Fruit fly (Drosophila melanogaster) whole organism, embryonic: Measurements from ENCODE around the gene CG34348.

Experiments
- BEAF-32 ChIP-seq: fragments of 200-800 bp; sonication (Bioruptor generic); optimal IDR thresholded peaks from 3 replicates; lab custom pipeline; 2017; ENCODE audit warnings: missing biosample characterization, missing genetic modification characterization, mild to moderate bottlenecking, moderate library complexity, missing genetic modification reagents
- BtbVII ChIP-seq: fragments of 200-800 bp; sonication (Bioruptor generic); optimal IDR thresholded peaks from 3 replicates; lab custom pipeline; 2017; ENCODE audit warnings: missing biosample characterization, mild to moderate bottlenecking, missing genetic modification characterization
- CG10274 ChIP-seq: fragments of 200-800 bp; sonication (Bioruptor generic); optimal IDR thresholded peaks from 3 replicates; lab custom pipeline; 2017; ENCODE audit warnings: missing biosample characterization, mild to moderate bottlenecking, missing genetic modification characterization
- CG11456 ChIP-seq: fragments of 200-800 bp; sonication (Bioruptor generic); IDR thresholded peaks from 3 replicates; pipeline ENCODE4 v1.3.6; 2022; ENCODE audit warnings: missing biosample characterization, missing genetic modification characterization
- CG12236 ChIP-seq: fragments of 200-800 bp; sonication (Bioruptor generic); optimal IDR thresholded peaks from 2 replicates; lab custom pipeline; 2016; ENCODE audit warnings: missing biosample characterization, missing genetic modification characterization
- CG13123 ChIP-seq: fragments of 200-800 bp; sonication (Bioruptor generic); optimal IDR thresholded peaks from 2 replicates; lab custom pipeline; 2016; ENCODE audit warnings: missing biosample characterization, missing genetic modification characterization
- CG13296 ChIP-seq: fragments of 200-800 bp; sonication (Bioruptor generic); optimal IDR thresholded peaks from 3 replicates; lab custom pipeline; 2018; ENCODE audit warnings: missing biosample characterization, mild to moderate bottlenecking, missing genetic modification characterization
- CG13424 ChIP-seq: fragments of 200-800 bp; sonication (Bioruptor generic); optimal IDR thresholded peaks from 2 replicates; lab custom pipeline; 2019; ENCODE audit warnings: missing biosample characterization, mild to moderate bottlenecking, missing genetic modification characterization, moderate library complexity
- CG14014 ChIP-seq: fragments of 200-800 bp; sonication (Bioruptor generic); IDR thresholded peaks from 2 replicates; pipeline ENCODE4 v1.3.6; 2022; ENCODE audit warnings: missing biosample characterization, missing genetic modification characterization
- CG15011 ChIP-seq: fragments of 200-800 bp; sonication (Bioruptor generic); optimal IDR thresholded peaks from 3 replicates; lab custom pipeline; 2018; ENCODE audit warnings: missing biosample characterization, mild to moderate bottlenecking, missing genetic modification characterization
- CG15269 ChIP-seq: fragments of 200-800 bp; sonication (Bioruptor generic); optimal IDR thresholded peaks from 2 replicates; lab custom pipeline; 2018; ENCODE audit warnings: missing biosample characterization, mild to moderate bottlenecking, missing genetic modification characterization, moderate library complexity
- CG15601 ChIP-seq: fragments of 200-800 bp; sonication (Bioruptor generic); optimal IDR thresholded peaks from 3 replicates; lab custom pipeline; 2019; ENCODE audit warnings: missing biosample characterization, mild to moderate bottlenecking, missing genetic modification characterization, moderate library complexity
- CG1602 ChIP-seq: fragments of 200-800 bp; sonication (Bioruptor generic); optimal IDR thresholded peaks from 3 replicates; lab custom pipeline; 2016; ENCODE audit warnings: missing biosample characterization, missing genetic modification characterization
- CG17385 ChIP-seq: fragments of 200-800 bp; sonication (Bioruptor generic); optimal IDR thresholded peaks from 3 replicates; lab custom pipeline; 2018; ENCODE audit warnings: missing biosample characterization, mild to moderate bottlenecking, missing genetic modification characterization
- CG17568 ChIP-seq: fragments of 200-800 bp; sonication (Bioruptor generic); optimal IDR thresholded peaks from 2 replicates; lab custom pipeline; 2018; ENCODE audit warnings: missing biosample characterization, mild to moderate bottlenecking, missing genetic modification characterization, moderate library complexity
- CG17829 ChIP-seq: fragments of 200-800 bp; optimal IDR thresholded peaks from 2 replicates; lab custom pipeline; 2019; ENCODE audit warnings: missing biosample characterization, mild to moderate bottlenecking, missing genetic modification characterization, moderate library complexity
- CG18262 ChIP-seq: fragments of 200-800 bp; optimal IDR thresholded peaks from 3 replicates; lab custom pipeline; 2019; ENCODE audit warnings: missing biosample characterization, mild to moderate bottlenecking, missing genetic modification characterization, moderate library complexity
- CG2120 ChIP-seq: fragments of 200-800 bp; sonication (Bioruptor generic); optimal IDR thresholded peaks from 3 replicates; lab custom pipeline; 2016; ENCODE audit warnings: missing biosample characterization, missing genetic modification characterization
- CG4617 ChIP-seq: fragments of 200-800 bp; sonication (Bioruptor generic); optimal IDR thresholded peaks from 3 replicates; lab custom pipeline; 2016; ENCODE audit warnings: missing biosample characterization, missing genetic modification characterization, borderline replicate concordance
- CG4854 ChIP-seq: fragments of 200-800 bp; sonication (Bioruptor generic); optimal IDR thresholded peaks from 2 replicates; lab custom pipeline; 2016; ENCODE audit warnings: missing biosample characterization, missing genetic modification characterization, inconsistent platforms
- CG7271 ChIP-seq: fragments of 200-800 bp; sonication (Bioruptor generic); optimal IDR thresholded peaks from 2 replicates; lab custom pipeline; 2018; ENCODE audit warnings: missing biosample characterization, mild to moderate bottlenecking, missing genetic modification characterization, moderate library complexity
- CG7786 ChIP-seq: fragments of 200-800 bp; sonication (Bioruptor generic); optimal IDR thresholded peaks from 2 replicates; lab custom pipeline; 2016; ENCODE audit warnings: missing biosample characterization, missing genetic modification characterization
- CG8478 ChIP-seq: fragments of >200 bp; optimal IDR thresholded peaks from 2 replicates; lab custom pipeline; 2018
- CG9609 ChIP-seq: fragments of 200-800 bp; sonication (Bioruptor generic); optimal IDR thresholded peaks from 3 replicates; lab custom pipeline; 2016; ENCODE audit warnings: missing biosample characterization, missing genetic modification characterization
- CG9876 ChIP-seq: fragments of 200-800 bp; sonication (Bioruptor generic); optimal IDR thresholded peaks from 2 replicates; lab custom pipeline; 2016; ENCODE audit warnings: missing biosample characterization, missing genetic modification characterization
- CkIIα-i1 ChIP-seq: fragments of 200-800 bp; sonication (Bioruptor generic); IDR thresholded peaks from 2 replicates; pipeline ENCODE4 v1.3.6; 2022; ENCODE audit warnings: missing biosample characterization, missing genetic modification characterization
- Deaf1 ChIP-seq: fragments of 200-800 bp; optimal IDR thresholded peaks from 3 replicates; lab custom pipeline; 2019; ENCODE audit warnings: missing biosample characterization, mild to moderate bottlenecking, missing genetic modification characterization, moderate library complexity
- Dip2 ChIP-seq: fragments of 200-800 bp; sonication (Bioruptor generic); IDR thresholded peaks from 2 replicates; pipeline ENCODE4 v1.3.6; 2022; ENCODE audit warnings: missing biosample characterization, missing genetic modification characterization
- Dll ChIP-seq: fragments of 200-800 bp; sonication (Bioruptor generic); IDR thresholded peaks from 4 replicates; pipeline ENCODE4 v1.3.6; 2022; ENCODE audit warnings: missing biosample characterization, missing genetic modification characterization; ENCODE audit not compliant: partially characterized antibody
- Doc3 ChIP-seq: fragments of 200-800 bp; sonication (Bioruptor generic); IDR thresholded peaks from 3 replicates; pipeline ENCODE4 v1.3.6; 2022; ENCODE audit warnings: missing biosample characterization, missing genetic modification characterization; ENCODE audit not compliant: partially characterized antibody
- Drgx ChIP-seq: fragments of 200-800 bp; sonication (Bioruptor generic); IDR thresholded peaks from 2 replicates; pipeline ENCODE4 v1.3.6; 2022; ENCODE audit warnings: missing biosample characterization, missing genetic modification characterization
- HLH3B ChIP-seq: fragments of 200-800 bp; sonication (Bioruptor generic); IDR thresholded peaks from 2 replicates; pipeline ENCODE4 v1.3.6; 2022; ENCODE audit warnings: missing biosample characterization, missing genetic modification characterization
- MESR4 ChIP-seq: fragments of 200-800 bp; sonication (Bioruptor generic); optimal IDR thresholded peaks from 2 replicates; lab custom pipeline; 2018; ENCODE audit warnings: missing biosample characterization, mild to moderate bottlenecking, missing genetic modification characterization, moderate library complexity
- NC2β ChIP-seq: fragments of 200-800 bp; sonication (Bioruptor generic); optimal IDR thresholded peaks from 2 replicates; lab custom pipeline; 2016; ENCODE audit warnings: missing biosample characterization, missing genetic modification characterization
- Oli ChIP-seq: fragments of 200-800 bp; sonication (Bioruptor generic); optimal IDR thresholded peaks from 2 replicates; lab custom pipeline; 2018; ENCODE audit warnings: missing biosample characterization, mild to moderate bottlenecking, missing genetic modification characterization, moderate library complexity
- ash1 ChIP-seq: fragments of 200-800 bp; sonication (Bioruptor generic); optimal IDR thresholded peaks from 2 replicates; lab custom pipeline; 2018; ENCODE audit warnings: missing biosample characterization, mild to moderate bottlenecking, missing genetic modification characterization
- ato ChIP-seq: fragments of 200-800 bp; sonication (Bioruptor generic); IDR thresholded peaks from 2 replicates; pipeline ENCODE4 v1.3.6; 2022; ENCODE audit warnings: missing biosample characterization, missing genetic modification characterization; ENCODE audit not compliant: partially characterized antibody
- chinmo ChIP-seq: fragments of 200-800 bp; sonication (Bioruptor generic); IDR thresholded peaks from 4 replicates; pipeline ENCODE4 v1.3.6; 2022; ENCODE audit warnings: missing biosample characterization, missing genetic modification characterization; ENCODE audit not compliant: partially characterized antibody
- ci ChIP-seq: fragments of 200-800 bp; sonication (Bioruptor generic); IDR thresholded peaks from 3 replicates; pipeline ENCODE4 v1.3.6; 2022; ENCODE audit warnings: missing biosample characterization, missing genetic modification characterization
- croc ChIP-seq: fragments of 200-800 bp; sonication (Bioruptor generic); conservative IDR thresholded peaks from 3 replicates; pipeline ENCODE4 v1.3.6; 2022; ENCODE audit warnings: missing biosample characterization, missing genetic modification characterization
- ewg ChIP-seq: fragments of 200-800 bp; sonication (Bioruptor generic); optimal IDR thresholded peaks from 3 replicates; lab custom pipeline; 2017; ENCODE audit warnings: mild to moderate bottlenecking, missing biosample characterization, missing genetic modification reagents, missing genetic modification characterization
- ftz-f1 ChIP-seq: fragments of 200-800 bp; sonication (Bioruptor generic); optimal IDR thresholded peaks from 2 replicates; lab custom pipeline; 2016; ENCODE audit warnings: missing biosample characterization, missing genetic modification characterization
- gfzf ChIP-seq: fragments of 200-800 bp; sonication (Bioruptor generic); optimal IDR thresholded peaks from 2 replicates; lab custom pipeline; 2016; ENCODE audit warnings: missing biosample characterization, mild to moderate bottlenecking, missing genetic modification characterization, moderate library complexity
- jigr1 ChIP-seq: fragments of 200-800 bp; sonication (Bioruptor generic); IDR thresholded peaks from 3 replicates; pipeline ENCODE4 v1.3.6; 2022; ENCODE audit warnings: missing biosample characterization, missing genetic modification characterization
- knrl ChIP-seq: fragments of 200-800 bp; sonication (Bioruptor generic); IDR thresholded peaks from 3 replicates; pipeline ENCODE4 v1.3.6; 2022; ENCODE audit warnings: missing biosample characterization, missing genetic modification characterization; ENCODE audit not compliant: partially characterized antibody
- pum ChIP-seq: fragments of 200-800 bp; sonication (Bioruptor generic); optimal IDR thresholded peaks from 2 replicates; lab custom pipeline; 2016; ENCODE audit warnings: missing biosample characterization, missing genetic modification characterization
- schlank ChIP-seq: fragments of 200-800 bp; sonication (Bioruptor generic); optimal IDR thresholded peaks from 2 replicates; lab custom pipeline; 2018; ENCODE audit warnings: missing biosample characterization, mild to moderate bottlenecking, missing genetic modification characterization
- toy ChIP-seq: fragments of 200-800 bp; sonication (Bioruptor generic); IDR thresholded peaks from 2 replicates; pipeline ENCODE4 v1.3.6; 2022; ENCODE audit warnings: missing biosample characterization, missing genetic modification characterization
- unc-4 ChIP-seq: fragments of 200-800 bp; sonication (Bioruptor generic); IDR thresholded peaks from 2 replicates; pipeline ENCODE4 v1.3.6; 2022; ENCODE audit warnings: missing biosample characterization, missing genetic modification characterization; ENCODE audit not compliant: partially characterized antibody
- vnd ChIP-seq: fragments of 200-800 bp; sonication (Bioruptor generic); IDR thresholded peaks from 3 replicates; pipeline ENCODE4 v1.3.6; 2022; ENCODE audit warnings: missing biosample characterization, missing genetic modification characterization; ENCODE audit not compliant: partially characterized antibody

Gene CG34348

dm6 chrX:11367783-11368509, 28.3 kb downstream of the CG34348 start, which contains the start of the genes hop and Tim8 (continued):
- TF ChIP-seq CG12236 (no peak), ewg (GFP tag; lab: Kevin White, UChicago) (no peak), Deaf1 (tag; lab: Kevin White, UChicago) (no peak), ash1 (GFP tag; lab: Kevin White, UChicago) (no peak), CG15011 (GFP tag; lab: Kevin White, UChicago) (no peak), ftz-f1 (no peak), BEAF-32 (peak; percentile 91), CG18262 (tag; lab: Kevin White, UChicago) (no peak), pum (GFP tag; lab: Kevin White, UChicago) (no peak), CG9876 (GFP tag; lab: Kevin White, UChicago) (no peak), MESR4 (peak; percentile 87), Dll (peak; percentile 87), CG15269 (tag; lab: Kevin White, UChicago) (no peak), CG1602 (GFP tag; lab: Kevin White, UChicago) (no peak), CG13123 (GFP tag; lab: Kevin White, UChicago) (no peak), CG4617 (peak; percentile 58), CG9609 (GFP tag; lab: Kevin White, UChicago) (no peak), CG2120 (GFP tag; lab: Kevin White, UChicago) (no peak), CG17829 (tag; lab: Kevin White, UChicago) (no peak), ato (GFP tag; lab: Robert Waterston, UW) (peak; percentile 96), CG8478 (lab: Kevin White, UChicago) (no peak), jigr1 (no peak), CG4854 (GFP tag; lab: Kevin White, UChicago) (peak; percentile 89), croc (GFP tag; lab: Robert Waterston, UW) (no peak), CG7786 (GFP tag; lab: Kevin White, UChicago) (no peak), CG10274 (GFP tag; lab: Kevin White, UChicago) (no peak), CG14014 (GFP tag; lab: Robert Waterston, UW) (no peak), CG17385 (GFP tag; lab: Kevin White, UChicago) (no peak), knrl (peak; percentile 91), CG11456 (GFP tag; lab: Robert Waterston, UW) (no peak), CG7271 (no peak), Oli (tag; lab: Kevin White, UChicago) (no peak), Dip2 (GFP tag; lab: Robert Waterston, UW) (no peak), schlank (no peak), BtbVII (GFP tag; lab: Kevin White, UChicago) (no peak), toy (GFP tag; lab: Robert Waterston, UW) (no peak), Drgx (GFP tag; lab: Robert Waterston, UW) (no peak), CG13296 (GFP tag; lab: Kevin White, UChicago) (no peak), Doc3 (GFP tag; lab: Robert Waterston, UW) (peak; percentile 66; the same call in 2 of the 3 replicates), unc-4 (GFP tag; lab: Robert Waterston, UW) (peak; percentile 85), CG13424 (tag; lab: Kevin White, UChicago) (no peak), NC2β (GFP tag; lab: Kevin White, UChicago) (no peak), ci (GFP tag; lab: Robert Waterston, UW) (no peak), chinmo (GFP tag; lab: Robert Waterston, UW) (peak; percentile 95), gfzf (GFP tag; lab: Kevin White, UChicago) (peak; percentile 33), vnd (GFP tag; lab: Robert Waterston, UW) (peak; percentile 92), CkIIα-i1 (no peak), HLH3B (GFP tag; lab: Robert Waterston, UW) (no peak), CG15601 (tag; lab: Kevin White, UChicago) (no peak), CG17568 (GFP tag; lab: Kevin White, UChicago) (no peak)
